Worm (Caenorhabditis elegans) whole organism, early embryonic: ENCODE measurements around the gene tag-131.

Source experiments
- B0310.2 ChIP-seq: sonication (generic microtip); optimal IDR thresholded peaks from 2 replicates; lab custom pipeline; 2016; ENCODE audit warnings: mild to moderate bottlenecking, missing genetic modification characterization, missing compliant biosample characterization
- F13C5.2 ChIP-seq: sonication (generic microtip); optimal IDR thresholded peaks from 2 replicates; lab custom pipeline; 2017; ENCODE audit warnings: mild to moderate bottlenecking, missing genetic modification characterization, inconsistent platforms, missing compliant biosample characterization
- aly-1 ChIP-seq: sonication (generic microtip); optimal IDR thresholded peaks from 2 replicates; lab custom pipeline; 2016; ENCODE audit warnings: missing genetic modification characterization, missing compliant biosample characterization
- ama-1 ChIP-seq: fragments of 150-350 bp; optimal IDR thresholded peaks from 2 replicates; lab custom pipeline; 2014
- ceh-13 ChIP-seq: fragments of 200-800 bp; sonication (Bioruptor generic); optimal IDR thresholded peaks from 2 replicates; lab custom pipeline; 2018; ENCODE audit warnings: mild to moderate bottlenecking, missing genetic modification characterization, missing compliant biosample characterization
- ceh-36 ChIP-seq: sonication (generic microtip); optimal IDR thresholded peaks from 2 replicates; lab custom pipeline; 2016; ENCODE audit warnings: missing genetic modification characterization, inconsistent platforms, missing compliant biosample characterization
- ets-7 ChIP-seq: sonication (generic microtip); optimal IDR thresholded peaks from 2 replicates; lab custom pipeline; 2016; ENCODE audit warnings: missing genotype, missing genetic modification characterization, missing compliant biosample characterization
- flt-1 ChIP-seq: fragments of 200-800 bp; sonication (Bioruptor generic); IDR thresholded peaks from 2 replicates; pipeline ENCODE4 v1.3.6; 2022; ENCODE audit warnings: missing genetic modification characterization, missing compliant biosample characterization
- hmbx-1 ChIP-seq: sonication (generic microtip); optimal IDR thresholded peaks from 2 replicates; lab custom pipeline; 2016; ENCODE audit warnings: mild to moderate bottlenecking, missing genetic modification characterization, missing compliant biosample characterization
- hmg-4 ChIP-seq: fragments of 200-800 bp; sonication (Bioruptor generic); optimal IDR thresholded peaks from 2 replicates; lab custom pipeline; 2018; ENCODE audit warnings: mild to moderate bottlenecking, missing genetic modification characterization, missing compliant biosample characterization
- hnd-1 ChIP-seq: sonication (generic microtip); optimal IDR thresholded peaks from 2 replicates; lab custom pipeline; 2016; ENCODE audit warnings: missing genetic modification characterization, missing compliant biosample characterization
- pes-1 ChIP-seq: fragments of 200-800 bp; sonication (Bioruptor generic); IDR thresholded peaks from 2 replicates; pipeline ENCODE4 v1.3.6; 2022; ENCODE audit warnings: missing genetic modification reagents, missing genetic modification characterization, missing compliant biosample characterization
- scrt-1 ChIP-seq: fragments of 200-800 bp; sonication (Bioruptor generic); IDR thresholded peaks from 2 replicates; pipeline ENCODE4 v1.3.6; 2022; ENCODE audit warnings: missing genetic modification characterization, missing compliant biosample characterization
- sea-1 ChIP-seq: fragments of 200-800 bp; sonication (Bioruptor generic); conservative IDR thresholded peaks from 2 replicates; pipeline ENCODE4 v1.3.6; 2022; ENCODE audit warnings: missing genetic modification characterization, missing compliant biosample characterization
- tbx-11 ChIP-seq: fragments of 200-800 bp; sonication (Bioruptor generic); IDR thresholded peaks from 2 replicates; pipeline ENCODE4 v1.3.6; 2022; ENCODE audit warnings: missing genetic modification characterization, missing compliant biosample characterization
- tbx-37 ChIP-seq: fragments of 200-800 bp; sonication (Bioruptor generic); conservative IDR thresholded peaks from 2 replicates; pipeline ENCODE4 v1.3.6; 2022; ENCODE audit warnings: missing genetic modification reagents, missing genetic modification characterization, missing compliant biosample characterization
- tra-4 ChIP-seq: sonication (generic microtip); optimal IDR thresholded peaks from 2 replicates; lab custom pipeline; 2017; ENCODE audit warnings: missing genetic modification characterization, missing compliant biosample characterization

The tag-131 gene

ce11 chrIII:4356384-4356783, 38.9 kb downstream of the tag-131 start, which contains the start of gene mnp-1:
Gene mnp-1 (plus strand): TSS chrIII:4356594.
- TF ChIP-seq aly-1 (tag; lab: Kevin White, UChicago) = no peak
- TF ChIP-seq ama-1 (lab: Kevin White, UChicago) = no peak
- no peak for TF ChIP-seq B0310.2 (tag; lab: Kevin White, UChicago)
- TF ChIP-seq ets-7 = no peak

DNA sequence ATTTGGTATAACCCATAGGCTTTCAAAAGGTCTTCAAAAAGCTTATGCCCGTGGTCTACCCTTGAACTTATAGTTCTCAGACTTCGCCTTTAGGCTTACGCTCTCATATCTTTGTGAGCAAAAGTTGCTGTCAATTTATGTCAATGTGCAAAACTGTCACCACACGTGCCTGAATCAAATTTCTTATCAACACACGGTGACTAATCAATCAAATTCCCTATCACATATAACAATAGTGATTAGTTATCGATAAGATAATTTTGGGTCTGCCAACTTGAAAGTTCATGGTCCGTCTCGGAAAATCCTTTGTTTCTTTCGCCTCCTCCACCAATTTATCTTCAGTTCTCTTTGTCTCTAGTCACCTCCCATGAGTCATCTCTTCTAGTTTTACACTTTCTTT, 39.9 kb downstream of the tag-131 start:
- TF ChIP-seq tbx-11 (GFP tag; lab: Robert Waterston, UW) = no peak
- TF ChIP-seq ceh-13 (GFP tag; lab: Kevin White, UChicago) = no peak
- TF ChIP-seq ets-7 = no peak
- no peak for TF ChIP-seq hmbx-1 (tag; lab: Kevin White, UChicago)
- TF ChIP-seq B0310.2 (tag; lab: Kevin White, UChicago) = no peak
- TF ChIP-seq sea-1 (GFP tag; lab: Robert Waterston, UW) = no peak
- TF ChIP-seq aly-1 (tag; lab: Kevin White, UChicago) = no peak
- no peak for TF ChIP-seq ceh-36 (tag; lab: Kevin White, UChicago)
- no peak for TF ChIP-seq tra-4
- no peak for TF ChIP-seq hmg-4 (GFP tag; lab: Kevin White, UChicago)

- TF ChIP-seq aly-1 (tag; lab: Kevin White, UChicago) (no peak), hnd-1 (tag; lab: Kevin White, UChicago) (no peak), flt-1 (no peak), hmbx-1 (tag; lab: Kevin White, UChicago) (no peak), pes-1 (GFP tag; lab: Robert Waterston, UW) (no peak), hmg-4 (GFP tag; lab: Kevin White, UChicago) (no peak), tbx-37 (GFP tag; lab: Robert Waterston, UW) (no peak), sea-1 (GFP tag; lab: Robert Waterston, UW) (no peak), B0310.2 (tag; lab: Kevin White, UChicago) (no peak), F13C5.2 (tag; lab: Kevin White, UChicago) (no peak), tra-4 (no peak), ceh-36 (tag; lab: Kevin White, UChicago) (no peak), ceh-13 (GFP tag; lab: Kevin White, UChicago) (no peak), ets-7 (no peak), scrt-1 (no peak), ama-1 (lab: Kevin White, UChicago) (no peak), tbx-11 (GFP tag; lab: Robert Waterston, UW) (no peak)
Observed at ce11 chrIII:4358345-4358744, 40.8 kb downstream of the tag-131 start.

DNA sequence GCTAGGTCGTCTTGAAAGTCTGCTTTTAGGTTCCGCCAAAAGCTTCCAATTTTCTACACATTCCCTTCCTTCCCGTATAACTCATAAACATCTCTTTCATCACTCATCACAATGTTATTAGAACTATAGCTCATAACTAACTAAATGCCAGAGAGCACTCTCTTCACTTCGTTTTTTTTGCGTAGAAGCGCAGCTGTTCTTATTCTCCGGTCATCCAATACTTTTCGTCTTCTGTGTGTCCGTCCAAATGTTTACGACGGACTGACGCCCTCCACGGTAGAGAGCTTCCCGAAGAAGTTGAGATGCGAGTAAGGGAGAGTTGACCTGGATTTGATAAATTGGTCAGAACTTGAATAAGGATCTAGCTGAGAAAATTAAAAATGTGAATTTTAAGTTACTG, 41.7 kb downstream of the tag-131 start:
- no peak for TF ChIP-seq ets-7
- no peak for TF ChIP-seq flt-1
- TF ChIP-seq ama-1 (lab: Kevin White, UChicago) = no peak
- TF ChIP-seq F13C5.2 (tag; lab: Kevin White, UChicago) = no peak
- TF ChIP-seq tbx-11 (GFP tag; lab: Robert Waterston, UW) = no peak

DNA sequence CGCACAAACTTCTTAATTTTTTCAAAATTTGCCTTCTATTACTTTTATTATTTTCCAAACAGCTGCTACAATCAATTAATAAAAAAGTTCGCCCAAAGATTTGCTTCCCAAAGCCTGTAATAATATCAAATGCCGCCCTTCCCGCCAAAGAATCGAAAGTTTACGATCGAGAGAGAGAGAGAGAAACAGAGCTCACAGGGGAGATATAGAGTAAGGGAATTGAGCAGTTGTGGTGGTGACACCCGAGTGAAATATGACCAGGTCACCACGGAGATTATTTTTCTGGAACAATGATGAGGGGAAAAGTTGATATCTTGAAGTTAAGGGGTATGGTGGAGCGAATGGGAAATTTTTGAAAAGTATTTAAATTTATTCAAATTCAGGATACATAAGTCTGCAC, 42.4 kb downstream of the tag-131 start:
- no peak for TF ChIP-seq tra-4
- TF ChIP-seq tbx-37 (GFP tag; lab: Robert Waterston, UW) = no peak
- TF ChIP-seq hmg-4 (GFP tag; lab: Kevin White, UChicago) = no peak
- no peak for TF ChIP-seq F13C5.2 (tag; lab: Kevin White, UChicago)
- no peak for TF ChIP-seq ets-7
- no peak for TF ChIP-seq ama-1 (lab: Kevin White, UChicago)
- TF ChIP-seq ceh-13 (GFP tag; lab: Kevin White, UChicago) = no peak

DNA sequence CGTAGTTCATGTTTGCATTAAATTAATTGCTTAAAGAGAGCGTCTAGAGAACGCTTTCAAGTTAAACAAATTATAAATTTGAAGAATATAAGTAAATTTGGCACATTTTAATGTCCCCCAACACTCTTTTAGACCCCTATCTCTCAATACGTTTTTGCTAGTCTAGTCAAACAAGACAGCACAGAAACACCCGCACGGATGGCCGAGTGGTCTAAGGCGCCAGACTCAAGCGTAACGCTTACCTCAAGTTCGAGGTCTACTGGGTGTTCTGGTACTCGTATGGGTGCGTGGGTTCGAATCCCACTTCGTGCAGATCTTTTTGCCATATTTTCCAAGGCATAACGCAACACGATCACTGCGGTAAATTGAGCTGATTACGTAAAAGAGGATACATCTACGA, 44.8 kb downstream of the tag-131 start:
- TF ChIP-seq F13C5.2 (tag; lab: Kevin White, UChicago) (peak; percentile 4), flt-1 (0 out of 2 replicates have a peak, but pooled peaks have one; percentile 22), ceh-36 (tag; lab: Kevin White, UChicago) (no peak), aly-1 (tag; lab: Kevin White, UChicago) (peak; percentile 1), tra-4 (no peak), hmbx-1 (tag; lab: Kevin White, UChicago) (no peak), ceh-13 (GFP tag; lab: Kevin White, UChicago) (peak; percentile 13)

DNA sequence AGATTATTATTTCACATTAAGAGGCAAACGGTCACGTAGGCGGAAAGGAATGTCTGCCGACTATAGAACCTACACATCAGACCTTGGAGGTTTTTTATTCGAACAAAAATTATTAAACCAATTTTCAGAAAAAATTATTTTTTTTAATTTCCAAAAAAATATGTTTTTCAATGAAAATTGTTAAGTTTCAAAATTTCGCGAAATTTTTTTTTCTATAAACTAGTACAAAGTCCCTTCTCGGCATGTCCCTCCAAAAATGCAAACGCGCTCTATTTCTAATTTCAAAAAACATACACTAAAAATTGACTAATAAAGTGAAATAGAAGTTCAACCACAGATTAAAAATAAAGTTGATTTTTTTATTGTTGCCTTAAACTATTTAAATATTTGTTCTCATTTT, 47.5 kb downstream of the tag-131 start, which contains the start of gene ckb-1:
Gene ckb-1, plus strand, starts transcription at position 301 of the 400 bp plus-strand sequence.
- no peak for TF ChIP-seq ceh-13 (GFP tag; lab: Kevin White, UChicago)

ce11 chrIII:4367649-4368048, 50.1 kb downstream of the tag-131 start, which contains the start of gene ckb-2:
Gene ckb-2 (plus strand): TSS chrIII:4367949.
- TF ChIP-seq ama-1 (lab: Kevin White, UChicago) (no peak), F13C5.2 (tag; lab: Kevin White, UChicago) (no peak), tra-4 (no peak), tbx-37 (GFP tag; lab: Robert Waterston, UW) (no peak), scrt-1 (no peak), aly-1 (tag; lab: Kevin White, UChicago) (no peak), hnd-1 (tag; lab: Kevin White, UChicago) (no peak), hmg-4 (GFP tag; lab: Kevin White, UChicago) (no peak), hmbx-1 (tag; lab: Kevin White, UChicago) (no peak), flt-1 (no peak), ceh-36 (tag; lab: Kevin White, UChicago) (no peak), B0310.2 (tag; lab: Kevin White, UChicago) (no peak), ceh-13 (GFP tag; lab: Kevin White, UChicago) (no peak), ets-7 (no peak), tbx-11 (GFP tag; lab: Robert Waterston, UW) (no peak), sea-1 (GFP tag; lab: Robert Waterston, UW) (no peak), pes-1 (GFP tag; lab: Robert Waterston, UW) (no peak)
